Worm (Caenorhabditis elegans) whole organism, mixed stage, embryonic: ENCODE measurements around the gene F49F1.12.
A peak's percentile ranks its signal among the peaks of the same experiment; 100 is the strongest.

ENCODE experiments used
- M03D4.4 ChIP-seq: sonication (generic microtip); optimal IDR thresholded peaks from 2 replicates; lab custom pipeline; 2017; ENCODE audit warnings: mild to moderate bottlenecking, missing genetic modification characterization, missing compliant biosample characterization
- bed-3 ChIP-seq: fragments of 200-800 bp; sonication (Bioruptor generic); optimal IDR thresholded peaks from 3 replicates; lab custom pipeline; 2018; ENCODE audit warnings: mild to moderate bottlenecking, missing genetic modification characterization, moderate library complexity, missing compliant biosample characterization
- ceh-39 ChIP-seq: fragments of 150-350 bp; optimal IDR thresholded peaks from 2 replicates; lab custom pipeline; 2014; ENCODE audit warnings: missing biosample characterization, missing genetic modification characterization
- ceh-43 ChIP-seq: fragments of 200-800 bp; sonication (Bioruptor generic); optimal IDR thresholded peaks from 2 replicates; lab custom pipeline; 2018; ENCODE audit warnings: mild to moderate bottlenecking, missing genetic modification characterization, moderate library complexity, missing compliant biosample characterization
- ceh-83 ChIP-seq: fragments of 200-800 bp; sonication (Bioruptor generic); optimal IDR thresholded peaks from 2 replicates; lab custom pipeline; 2018; ENCODE audit warnings: mild to moderate bottlenecking, missing genetic modification characterization, missing compliant biosample characterization
- ces-1 ChIP-seq: fragments of 150-350 bp; optimal IDR thresholded peaks from 2 replicates; lab custom pipeline; 2014; ENCODE audit warnings: missing biosample characterization, missing genetic modification reagents, missing genetic modification characterization
- cnd-1 ChIP-seq: fragments of 200-800 bp; sonication (Bioruptor generic); optimal IDR thresholded peaks from 2 replicates; lab custom pipeline; 2018; ENCODE audit warnings: mild to moderate bottlenecking, missing genetic modification characterization, missing compliant biosample characterization
- drap-1 ChIP-seq: fragments of 200-800 bp; sonication (Bioruptor generic); optimal IDR thresholded peaks from 3 replicates; lab custom pipeline; 2018; ENCODE audit warnings: mild to moderate bottlenecking, missing genetic modification characterization, missing compliant biosample characterization
- elt-1 ChIP-seq: sonication (generic microtip); optimal IDR thresholded peaks from 2 replicates; lab custom pipeline; 2017; ENCODE audit warnings: missing genetic modification characterization, mild to moderate bottlenecking, missing compliant biosample characterization, antibody characterized with exemption, moderate library complexity, borderline replicate concordance; ENCODE audit not compliant: insufficient read depth
- elt-3 ChIP-seq: fragments of 150-350 bp; optimal IDR thresholded peaks from 2 replicates; lab custom pipeline; 2014; ENCODE audit warnings: missing biosample characterization, missing genetic modification characterization
- flh-1 ChIP-seq: fragments of 200-800 bp; sonication (Bioruptor generic); optimal IDR thresholded peaks from 2 replicates; lab custom pipeline; 2018; ENCODE audit warnings: mild to moderate bottlenecking, missing genetic modification characterization, moderate library complexity, missing compliant biosample characterization
- ham-2 ChIP-seq: fragments of 200-800 bp; sonication (Bioruptor generic); optimal IDR thresholded peaks from 2 replicates; lab custom pipeline; 2018; ENCODE audit warnings: mild to moderate bottlenecking, missing genetic modification characterization, missing compliant biosample characterization
- hlh-1 ChIP-seq: fragments of 150-350 bp; optimal IDR thresholded peaks from 2 replicates; lab custom pipeline; 2014; ENCODE audit warnings: missing biosample characterization, missing genetic modification reagents, missing genetic modification characterization
- lin-32 ChIP-seq: fragments of 200-800 bp; sonication (Bioruptor generic); optimal IDR thresholded peaks from 2 replicates; lab custom pipeline; 2018; ENCODE audit warnings: mild to moderate bottlenecking, missing genetic modification characterization, missing compliant biosample characterization
- lsy-2 ChIP-seq: fragments of 150-350 bp; optimal IDR thresholded peaks from 2 replicates; lab custom pipeline; 2014; ENCODE audit warnings: missing biosample characterization, missing genetic modification characterization
- mab-5 ChIP-seq: fragments of 150-350 bp; optimal IDR thresholded peaks from 2 replicates; lab custom pipeline; 2014; ENCODE audit warnings: missing biosample characterization, missing genetic modification characterization
- mep-1 ChIP-seq: fragments of 150-350 bp; optimal IDR thresholded peaks from 2 replicates; lab custom pipeline; 2017; ENCODE audit warnings: missing biosample characterization, missing genetic modification reagents, missing genetic modification characterization, inconsistent platforms
- mls-2 ChIP-seq: sonication (generic microtip); optimal IDR thresholded peaks from 2 replicates; lab custom pipeline; 2016; ENCODE audit warnings: mild to moderate bottlenecking, missing genetic modification characterization, moderate library complexity, missing compliant biosample characterization
- nhr-12 ChIP-seq: fragments of 150-350 bp; optimal IDR thresholded peaks from 2 replicates; lab custom pipeline; 2014; ENCODE audit warnings: missing biosample characterization, missing genetic modification characterization
- nhr-2 ChIP-seq: fragments of 150-350 bp; optimal IDR thresholded peaks from 2 replicates; lab custom pipeline; 2014; ENCODE audit warnings: missing biosample characterization, missing genetic modification characterization
- nhr-237 ChIP-seq: fragments of 150-350 bp; optimal IDR thresholded peaks from 2 replicates; lab custom pipeline; 2014; ENCODE audit warnings: missing biosample characterization, missing genetic modification characterization
- nhr-76 ChIP-seq: sonication (generic microtip); optimal IDR thresholded peaks from 2 replicates; lab custom pipeline; 2017; ENCODE audit warnings: missing biosample characterization, missing genetic modification characterization
- sem-2 ChIP-seq: fragments of 200-800 bp; sonication (Bioruptor generic); optimal IDR thresholded peaks from 2 replicates; lab custom pipeline; 2018; ENCODE audit warnings: mild to moderate bottlenecking, missing genetic modification characterization, missing compliant biosample characterization
- snpc-4 ChIP-seq: fragments of 150-350 bp; optimal IDR thresholded peaks from 2 replicates; lab custom pipeline; 2014; ENCODE audit warnings: missing biosample characterization, missing genetic modification characterization
- sptf-1 ChIP-seq: sonication (generic microtip); optimal IDR thresholded peaks from 2 replicates; lab custom pipeline; 2017; ENCODE audit warnings: mild to moderate bottlenecking, missing genetic modification characterization, moderate library complexity, missing compliant biosample characterization
- tbx-8 ChIP-seq: fragments of 200-800 bp; sonication (Bioruptor generic); optimal IDR thresholded peaks from 2 replicates; lab custom pipeline; 2018; ENCODE audit warnings: mild to moderate bottlenecking, missing genetic modification characterization, moderate library complexity, missing compliant biosample characterization
- unc-120 ChIP-seq: sonication (generic microtip); optimal IDR thresholded peaks from 2 replicates; lab custom pipeline; 2017; ENCODE audit warnings: missing genetic modification characterization, missing compliant biosample characterization; ENCODE audit not compliant: poor library complexity, severe bottlenecking
- unc-39 ChIP-seq: fragments of 150-350 bp; optimal IDR thresholded peaks from 2 replicates; lab custom pipeline; 2014; ENCODE audit warnings: missing biosample characterization, missing genetic modification characterization
- unc-62 ChIP-seq: fragments of 150-350 bp; optimal IDR thresholded peaks from 2 replicates; lab custom pipeline; 2014; ENCODE audit warnings: missing biosample characterization, missing genetic modification reagents, missing genetic modification characterization
- zip-8 ChIP-seq: fragments of 150-350 bp; optimal IDR thresholded peaks from 2 replicates; lab custom pipeline; 2014; ENCODE audit warnings: missing biosample characterization, missing genetic modification characterization
- ztf-11 ChIP-seq: fragments of 150-350 bp; optimal IDR thresholded peaks from 2 replicates; lab custom pipeline; 2014; ENCODE audit warnings: missing biosample characterization, missing genetic modification characterization

Gene F49F1.12

DNA sequence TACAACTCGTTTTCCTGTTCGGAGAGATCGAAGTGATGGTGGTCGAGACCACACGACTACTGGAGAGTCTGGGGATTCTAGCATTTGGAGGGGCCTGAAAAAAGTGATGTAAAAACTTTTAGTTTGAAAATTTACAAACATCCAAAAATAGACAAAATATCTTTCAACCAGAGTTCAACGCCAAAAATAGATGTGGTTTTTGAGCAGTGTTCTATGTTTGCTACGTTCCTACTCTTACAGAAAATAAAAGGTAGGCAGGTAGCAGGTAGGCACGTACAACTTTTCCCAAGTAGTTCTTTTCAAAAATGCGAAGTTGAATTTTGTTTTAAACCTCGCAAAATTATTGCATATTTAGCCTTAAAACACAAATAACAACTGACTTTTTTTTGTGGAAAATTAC is 30.5 kb downstream of the F49F1.12 start, which contains the start of gene F49F1.14:
F49F1.14 (minus strand) TSS at position 101 of the 400 bp plus-strand sequence.
- TF ChIP-seq lsy-2: no peak
- no peak for TF ChIP-seq cnd-1 (tag; lab: Kevin White, UChicago)

DNA sequence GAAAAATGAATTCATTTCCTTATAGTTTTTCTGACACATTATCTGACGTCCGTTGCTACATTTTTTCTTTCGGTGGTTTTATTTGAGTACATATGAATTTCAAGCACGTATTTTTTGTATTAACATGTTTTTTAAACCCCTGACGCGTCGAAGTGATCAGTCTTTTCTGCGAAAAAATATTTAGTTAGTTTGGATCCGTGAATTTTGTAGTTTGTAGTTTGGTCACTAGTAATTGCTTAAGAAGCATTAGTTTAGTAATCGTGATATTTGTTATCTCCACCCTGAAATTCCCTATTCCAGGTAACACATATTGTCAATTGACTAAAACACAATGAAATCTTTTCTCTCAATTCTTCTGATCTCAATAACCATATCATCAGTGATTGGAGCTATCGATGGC is 34.1 kb downstream of the F49F1.12 start, which contains the start of gene C35B1.7:
C35B1.7 (plus strand) TSS at position 301 of the 400 bp plus-strand sequence.
- no peak for TF ChIP-seq unc-120
- no peak for TF ChIP-seq unc-62 (GFP tag; lab: Kevin White, UChicago)
- no peak for TF ChIP-seq zip-8 (tag; lab: Kevin White, UChicago)
- no peak for TF ChIP-seq ceh-83 (GFP tag; lab: Kevin White, UChicago)
- TF ChIP-seq bed-3 (GFP tag; lab: Kevin White, UChicago): no peak
- TF ChIP-seq sptf-1 (tag; lab: Kevin White, UChicago): no peak
- no peak for TF ChIP-seq lsy-2
- no peak for TF ChIP-seq ces-1 (GFP tag; lab: Kevin White, UChicago)
- TF ChIP-seq mep-1 (tag; lab: Kevin White, UChicago): no peak
- TF ChIP-seq, all 35 proteins: peak for 0

DNA sequence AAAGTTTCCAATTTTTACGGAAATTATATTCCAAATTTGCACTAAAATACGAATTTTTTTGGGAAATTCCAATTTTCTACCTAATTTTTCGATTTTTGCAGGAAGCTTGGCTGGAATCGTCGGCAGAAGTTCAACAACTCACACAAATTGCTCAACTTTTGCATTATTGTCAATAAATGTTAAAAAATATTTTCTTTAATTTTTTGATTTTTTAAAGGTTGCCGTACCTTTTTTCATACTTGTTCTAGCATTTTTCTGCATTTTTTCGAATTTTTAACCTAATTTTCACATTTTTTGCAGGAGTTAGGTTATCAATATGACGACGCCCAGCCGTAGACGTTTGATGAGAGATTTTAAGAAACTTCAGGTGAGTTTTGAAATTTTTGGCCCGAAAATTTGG is 40.2 kb downstream of the F49F1.12 start, which contains the start of gene ubc-1:
ubc-1 (plus strand) TSS at position 301 of the 400 bp plus-strand sequence.
- TF ChIP-seq ham-2 (GFP tag; lab: Kevin White, UChicago) (no peak), lin-32 (GFP tag; lab: Kevin White, UChicago) (no peak), bed-3 (GFP tag; lab: Kevin White, UChicago) (no peak), ceh-83 (GFP tag; lab: Kevin White, UChicago) (no peak), nhr-76 (tag; lab: Kevin White, UChicago) (no peak), sem-2 (GFP tag; lab: Kevin White, UChicago) (no peak), zip-8 (tag; lab: Kevin White, UChicago) (no peak), ces-1 (GFP tag; lab: Kevin White, UChicago) (no peak), tbx-8 (GFP tag; lab: Kevin White, UChicago) (no peak), M03D4.4 (tag; lab: Kevin White, UChicago) (no peak), ceh-43 (no peak), mls-2 (tag; lab: Kevin White, UChicago) (no peak), ztf-11 (tag; lab: Kevin White, UChicago) (no peak), lsy-2 (no peak), cnd-1 (tag; lab: Kevin White, UChicago) (no peak), unc-39 (tag; lab: Kevin White, UChicago) (no peak), flh-1 (GFP tag; lab: Kevin White, UChicago) (no peak)

ce11 chrIV:4099773-4100172 is 43.1 kb downstream of the F49F1.12 start:
- peak; percentile 13 for TF ChIP-seq hlh-1
- TF ChIP-seq zip-8 (tag; lab: Kevin White, UChicago): no peak
- TF ChIP-seq mab-5 (tag; lab: Kevin White, UChicago): no peak
- TF ChIP-seq, all 35 proteins: peak for 1

DNA sequence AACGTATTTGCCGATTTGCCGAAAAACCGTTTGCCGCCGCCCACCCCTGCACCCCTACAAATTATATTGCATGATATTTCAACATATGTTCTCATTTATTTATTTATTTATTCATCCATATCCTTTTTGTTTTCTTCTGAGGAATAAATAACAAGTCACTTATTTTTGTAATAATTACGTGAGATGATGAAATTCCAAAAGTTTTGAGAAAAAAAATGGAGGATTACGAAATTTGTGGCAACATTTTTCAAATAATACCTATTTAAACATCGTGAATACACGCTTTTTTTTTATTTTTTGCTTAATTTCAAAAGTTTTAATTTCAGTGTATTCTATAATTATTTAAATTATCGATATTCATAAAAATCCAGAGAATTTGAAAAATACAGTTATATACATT is 45.9 kb downstream of the F49F1.12 start:
- no peak for TF ChIP-seq bed-3 (GFP tag; lab: Kevin White, UChicago)
- TF ChIP-seq mab-5 (tag; lab: Kevin White, UChicago): no peak
- TF ChIP-seq nhr-12 (tag; lab: Kevin White, UChicago): no peak
- TF ChIP-seq mep-1 (tag; lab: Kevin White, UChicago): no peak
- no peak for TF ChIP-seq hlh-1
- no peak for TF ChIP-seq ham-2 (GFP tag; lab: Kevin White, UChicago)
- no peak for TF ChIP-seq tbx-8 (GFP tag; lab: Kevin White, UChicago)
- TF ChIP-seq nhr-76 (tag; lab: Kevin White, UChicago): no peak
- no peak for TF ChIP-seq unc-39 (tag; lab: Kevin White, UChicago)
- TF ChIP-seq flh-1 (GFP tag; lab: Kevin White, UChicago): no peak
- TF ChIP-seq elt-1: no peak
- TF ChIP-seq elt-3 (tag; lab: Kevin White, UChicago): no peak
- no peak for TF ChIP-seq M03D4.4 (tag; lab: Kevin White, UChicago)
- TF ChIP-seq sptf-1 (tag; lab: Kevin White, UChicago): no peak
- TF ChIP-seq lsy-2: no peak
- no peak for TF ChIP-seq nhr-237

DNA sequence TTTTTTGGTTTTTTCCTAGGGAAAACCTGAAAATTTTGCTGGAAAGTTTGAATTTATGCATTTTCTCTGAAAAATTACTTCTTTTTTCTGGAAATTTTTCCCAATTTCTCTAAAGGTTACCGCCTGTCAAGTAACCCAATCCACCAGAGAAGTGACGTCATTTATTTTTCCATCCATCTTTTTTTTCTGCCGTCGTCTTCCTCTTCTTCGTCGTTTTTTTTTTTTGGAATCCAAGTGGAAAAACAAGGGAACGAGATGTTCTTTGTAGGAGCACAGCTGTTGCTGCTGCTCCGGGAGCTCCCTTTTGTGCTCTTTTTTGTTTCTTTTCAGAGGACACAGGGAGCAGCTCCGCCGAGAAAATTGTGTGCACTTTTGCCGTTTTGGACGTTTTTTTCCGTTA is 48.5 kb downstream of the F49F1.12 start:
- TF ChIP-seq hlh-1: no peak
- TF ChIP-seq drap-1: no peak
- TF ChIP-seq snpc-4: no peak
- no peak for TF ChIP-seq unc-120
- TF ChIP-seq nhr-2 (tag; lab: Kevin White, UChicago): no peak
- TF ChIP-seq nhr-237: no peak
- TF ChIP-seq sptf-1 (tag; lab: Kevin White, UChicago): no peak
- TF ChIP-seq flh-1 (GFP tag; lab: Kevin White, UChicago): no peak
- TF ChIP-seq M03D4.4 (tag; lab: Kevin White, UChicago): no peak
- TF ChIP-seq cnd-1 (tag; lab: Kevin White, UChicago): no peak
- no peak for TF ChIP-seq mab-5 (tag; lab: Kevin White, UChicago)
- no peak for TF ChIP-seq bed-3 (GFP tag; lab: Kevin White, UChicago)
- TF ChIP-seq ceh-43: no peak
- TF ChIP-seq elt-3 (tag; lab: Kevin White, UChicago): no peak
- no peak for TF ChIP-seq ceh-83 (GFP tag; lab: Kevin White, UChicago)
- TF ChIP-seq ceh-39 (tag; lab: Kevin White, UChicago): no peak
- no peak for TF ChIP-seq lin-32 (GFP tag; lab: Kevin White, UChicago)
- no peak for TF ChIP-seq mls-2 (tag; lab: Kevin White, UChicago)
- TF ChIP-seq, all 35 proteins: peak for 0
